Worm (Caenorhabditis elegans) whole organism, young adult: ENCODE data around the gene ceh-31.

Experiments used
- C06A6.2 ChIP-seq: fragments of 200-800 bp; sonication (Bioruptor generic); conservative IDR thresholded peaks from 2 replicates; pipeline ENCODE4 v1.3.6; 2022; ENCODE audit warnings: missing genetic modification characterization, missing compliant biosample characterization
- C17E4.6 ChIP-seq: fragments of 200-800 bp; sonication (Bioruptor generic); IDR thresholded peaks from 2 replicates; pipeline ENCODE4 v1.3.6; 2022; ENCODE audit warnings: missing genetic modification reagents, missing genetic modification characterization, missing compliant biosample characterization
- F23B12.7 ChIP-seq: sonication (generic microtip); optimal IDR thresholded peaks from 2 replicates; lab custom pipeline; 2017; ENCODE audit warnings: missing genetic modification characterization, mild to moderate bottlenecking, missing compliant biosample characterization, antibody characterized with exemption, moderate library complexity; ENCODE audit not compliant: insufficient read depth
- K11D2.4 ChIP-seq: fragments of 200-800 bp; sonication (Bioruptor generic); IDR thresholded peaks from 2 replicates; pipeline ENCODE4 v1.3.6; 2022; ENCODE audit warnings: missing genetic modification reagents, missing genetic modification characterization, missing compliant biosample characterization
- K12H6.12 ChIP-seq: fragments of 200-800 bp; sonication (Bioruptor generic); optimal IDR thresholded peaks from 2 replicates; lab custom pipeline; 2018; ENCODE audit warnings: mild to moderate bottlenecking, missing genetic modification characterization, missing compliant biosample characterization
- T26A5.8 ChIP-seq: sonication (generic microtip); optimal IDR thresholded peaks from 2 replicates; lab custom pipeline; 2016; ENCODE audit warnings: missing genetic modification characterization, missing compliant biosample characterization
- Y67H2A.10 ChIP-seq: fragments of 200-800 bp; sonication (Bioruptor generic); conservative IDR thresholded peaks from 2 replicates; pipeline ENCODE4 v1.3.6; 2022; ENCODE audit warnings: missing genetic modification reagents, missing genetic modification characterization, missing compliant biosample characterization
- Y79H2A.3 ChIP-seq: fragments of 200-800 bp; sonication (Bioruptor generic); conservative IDR thresholded peaks from 2 replicates; pipeline ENCODE4 v1.3.6; 2022; ENCODE audit warnings: missing genetic modification reagents, missing genetic modification characterization, missing compliant biosample characterization
- Y95B8A.8 ChIP-seq: fragments of 200-800 bp; sonication (Bioruptor generic); IDR thresholded peaks from 2 replicates; pipeline ENCODE4 v1.3.6; 2022; ENCODE audit warnings: missing genetic modification reagents, missing genetic modification characterization, missing compliant biosample characterization
- ZK185.1 ChIP-seq: sonication (generic microtip); optimal IDR thresholded peaks from 2 replicates; lab custom pipeline; 2016; ENCODE audit warnings: mild to moderate bottlenecking, missing genetic modification characterization, missing compliant biosample characterization; ENCODE audit not compliant: poor library complexity, severe bottlenecking
- ama-1 ChIP-seq, 3 experiments: fragments of 150-350 bp in 1 of 3; sonication (generic microtip) in 2 of 3; optimal IDR thresholded peaks; 2 replicates each; lab custom pipeline; 2014 to 2018; ENCODE audit warnings: missing biosample characterization in 2 of 3, missing genetic modification characterization in 2 of 3, missing genetic modification reagents in 2 of 3
- aptf-3 ChIP-seq: fragments of 200-800 bp; sonication (Bioruptor generic); IDR thresholded peaks from 2 replicates; pipeline ENCODE4 v1.3.6; 2022; ENCODE audit warnings: missing genetic modification characterization, missing compliant biosample characterization
- athp-1 ChIP-seq: sonication (generic microtip); optimal IDR thresholded peaks from 2 replicates; lab custom pipeline; 2017; ENCODE audit warnings: mild to moderate bottlenecking, missing genetic modification characterization, missing compliant biosample characterization
- ccch-3 ChIP-seq: fragments of 200-800 bp; sonication (Bioruptor generic); optimal IDR thresholded peaks from 2 replicates; lab custom pipeline; 2018; ENCODE audit warnings: mild to moderate bottlenecking, missing genetic modification characterization, missing compliant biosample characterization
- ceh-79 ChIP-seq: sonication (generic microtip); optimal IDR thresholded peaks from 2 replicates; lab custom pipeline; 2017; ENCODE audit warnings: mild to moderate bottlenecking, missing genetic modification characterization, missing compliant biosample characterization
- dox-1 ChIP-seq: fragments of 200-800 bp; sonication (Bioruptor generic); IDR thresholded peaks from 2 replicates; pipeline ENCODE4 v1.3.6; 2022; ENCODE audit warnings: missing genetic modification reagents, missing genetic modification characterization, missing compliant biosample characterization
- dpff-1 ChIP-seq: sonication (generic microtip); optimal IDR thresholded peaks from 2 replicates; lab custom pipeline; 2017; ENCODE audit warnings: mild to moderate bottlenecking, missing genetic modification characterization, missing compliant biosample characterization
- ets-4 ChIP-seq: fragments of 200-800 bp; sonication (Bioruptor generic); optimal IDR thresholded peaks from 2 replicates; lab custom pipeline; 2018; ENCODE audit warnings: mild to moderate bottlenecking, missing genetic modification characterization, missing compliant biosample characterization
- him-1 ChIP-seq: sonication (generic microtip); optimal IDR thresholded peaks from 2 replicates; lab custom pipeline; 2016; ENCODE audit warnings: missing genotype, missing genetic modification reagents, missing genetic modification characterization, missing compliant biosample characterization
- hlh-12 ChIP-seq: sonication (generic microtip); optimal IDR thresholded peaks from 2 replicates; lab custom pipeline; 2016; ENCODE audit warnings: missing genetic modification characterization, missing compliant biosample characterization
- hlh-26 ChIP-seq: fragments of 200-800 bp; sonication (Bioruptor generic); conservative IDR thresholded peaks from 2 replicates; pipeline ENCODE4 v1.3.6; 2022; ENCODE audit warnings: missing genetic modification reagents, missing genetic modification characterization, missing compliant biosample characterization
- hmg-1.2 ChIP-seq: fragments of 200-800 bp; sonication (Bioruptor generic); IDR thresholded peaks from 2 replicates; pipeline ENCODE4 v1.3.6; 2022; ENCODE audit warnings: missing genetic modification reagents, missing genetic modification characterization, missing compliant biosample characterization
- let-526 ChIP-seq: fragments of 200-800 bp; sonication (Bioruptor generic); IDR thresholded peaks from 2 replicates; pipeline ENCODE4 v1.3.6; 2022; ENCODE audit warnings: missing genetic modification reagents, missing genetic modification characterization, missing compliant biosample characterization
- let-607 ChIP-seq, 2 experiments: fragments of 200-800 bp in 1 of 2; sonication (Bioruptor generic) in 1 of 2; sonication (generic microtip) in 1 of 2; optimal IDR thresholded peaks; 2 replicates each; lab custom pipeline; 2016 to 2018; ENCODE audit warnings: mild to moderate bottlenecking in 2 of 2, missing compliant biosample characterization in 2 of 2, missing genetic modification characterization in 2 of 2, moderate library complexity in 2 of 2, missing genotype in 1 of 2
- lin-35 ChIP-seq, 3 experiments: fragments of 150-350 bp in 2 of 3; sonication (generic microtip) in 1 of 3; optimal IDR thresholded peaks; 2 replicates each; lab custom pipeline; 2014 to 2018; ENCODE audit warnings: missing biosample characterization in 3 of 3, missing genetic modification characterization in 3 of 3, missing genetic modification reagents in 3 of 3
- lin-54 ChIP-seq: fragments of 200-800 bp; sonication (Bioruptor generic); optimal IDR thresholded peaks from 2 replicates; lab custom pipeline; 2018; ENCODE audit warnings: mild to moderate bottlenecking, missing genetic modification characterization, missing compliant biosample characterization
- lsl-1 ChIP-seq: fragments of 200-800 bp; sonication (Bioruptor generic); optimal IDR thresholded peaks from 2 replicates; lab custom pipeline; 2018; ENCODE audit warnings: mild to moderate bottlenecking, missing genetic modification characterization, moderate library complexity, missing compliant biosample characterization
- mcd-1 ChIP-seq: fragments of 200-800 bp; sonication (Bioruptor generic); IDR thresholded peaks from 2 replicates; pipeline ENCODE4 v1.3.6; 2022; ENCODE audit warnings: missing genetic modification reagents, missing genetic modification characterization, missing compliant biosample characterization
- mel-28 ChIP-seq: sonication (generic microtip); optimal IDR thresholded peaks from 2 replicates; lab custom pipeline; 2016; ENCODE audit warnings: borderline replicate concordance, mild to moderate bottlenecking, missing genetic modification characterization, missing compliant biosample characterization
- mes-4 ChIP-seq: sonication (generic microtip); optimal IDR thresholded peaks from 2 replicates; lab custom pipeline; 2016; ENCODE audit warnings: missing genotype, missing genetic modification characterization, missing compliant biosample characterization
- nfya-1 ChIP-seq: sonication (generic microtip); optimal IDR thresholded peaks from 2 replicates; lab custom pipeline; 2017; ENCODE audit warnings: antibody characterized with exemption, missing compliant biosample characterization, missing genetic modification characterization, borderline replicate concordance; ENCODE audit not compliant: insufficient read depth
- nfya-2 ChIP-seq: fragments of 200-800 bp; sonication (Bioruptor generic); IDR thresholded peaks from 2 replicates; pipeline ENCODE4 v1.3.6; 2022; ENCODE audit warnings: missing genetic modification reagents, missing genetic modification characterization, missing compliant biosample characterization
- nhr-120 ChIP-seq: fragments of 200-800 bp; sonication (Bioruptor generic); IDR thresholded peaks from 2 replicates; pipeline ENCODE4 v1.3.6; 2022; ENCODE audit warnings: missing genetic modification characterization, missing compliant biosample characterization
- nhr-90 ChIP-seq: sonication (generic microtip); optimal IDR thresholded peaks from 2 replicates; lab custom pipeline; 2016; ENCODE audit warnings: missing genotype, mild to moderate bottlenecking, missing genetic modification characterization, missing compliant biosample characterization
- pbrm-1 ChIP-seq: fragments of 200-800 bp; sonication (Bioruptor generic); IDR thresholded peaks from 2 replicates; pipeline ENCODE4 v1.3.6; 2022; ENCODE audit warnings: missing genetic modification reagents, missing genetic modification characterization, missing compliant biosample characterization
- rec-8 ChIP-seq, 2 experiments: sonication (generic microtip); optimal IDR thresholded peaks; 2 replicates each; lab custom pipeline; 2016; ENCODE audit warnings: mild to moderate bottlenecking in 2 of 2, missing genetic modification characterization in 2 of 2, missing genetic modification reagents in 2 of 2, missing genotype in 2 of 2, missing biosample characterization in 1 of 2, missing compliant biosample characterization in 1 of 2, moderate library complexity in 1 of 2
- sea-2 ChIP-seq: fragments of 200-800 bp; sonication (Bioruptor generic); IDR thresholded peaks from 2 replicates; pipeline ENCODE4 v1.3.6; 2022; ENCODE audit warnings: missing genetic modification characterization, missing compliant biosample characterization
- snpc-3.4 ChIP-seq: sonication (generic microtip); optimal IDR thresholded peaks from 2 replicates; lab custom pipeline; 2017; ENCODE audit warnings: missing genetic modification characterization, mild to moderate bottlenecking, missing compliant biosample characterization, antibody characterized with exemption, moderate library complexity, missing genotype, missing genetic modification reagents
- snpc-4 ChIP-seq, 5 experiments: fragments of 150-350 bp in 1 of 5; sonication (generic microtip) in 4 of 5; optimal IDR thresholded peaks; 2 replicates each; lab custom pipeline; 2014 to 2018; ENCODE audit warnings: missing genetic modification characterization in 5 of 5, missing biosample characterization in 3 of 5, antibody characterized with exemption in 2 of 5, mild to moderate bottlenecking in 2 of 5, missing compliant biosample characterization in 2 of 5, missing genotype in 2 of 5, moderate library complexity in 2 of 5, missing genetic modification reagents in 1 of 5
- sptf-2 ChIP-seq: fragments of 200-800 bp; sonication (Bioruptor generic); optimal IDR thresholded peaks from 2 replicates; lab custom pipeline; 2018; ENCODE audit warnings: mild to moderate bottlenecking, missing genetic modification characterization, missing compliant biosample characterization
- unc-130 ChIP-seq: sonication (generic microtip); optimal IDR thresholded peaks from 2 replicates; lab custom pipeline; 2016; ENCODE audit warnings: missing genetic modification reagents, missing genetic modification characterization, missing compliant biosample characterization
- zfh-2 ChIP-seq: fragments of 200-800 bp; sonication (Bioruptor generic); conservative IDR thresholded peaks from 2 replicates; pipeline ENCODE4 v1.3.6; 2022; ENCODE audit warnings: missing genetic modification reagents, missing genetic modification characterization, missing compliant biosample characterization
- ztf-18 ChIP-seq: sonication (generic microtip); optimal IDR thresholded peaks from 2 replicates; lab custom pipeline; 2016; ENCODE audit warnings: missing genotype, mild to moderate bottlenecking, missing genetic modification characterization, missing compliant biosample characterization
- ztf-25 ChIP-seq: fragments of 200-800 bp; sonication (Bioruptor generic); IDR thresholded peaks from 2 replicates; pipeline ENCODE4 v1.3.6; 2022; ENCODE audit warnings: missing genetic modification reagents, missing genetic modification characterization, missing compliant biosample characterization
- ztf-26 ChIP-seq: sonication (generic microtip); optimal IDR thresholded peaks from 2 replicates; lab custom pipeline; 2017; ENCODE audit warnings: missing genetic modification characterization, missing compliant biosample characterization

Gene ceh-31

DNA sequence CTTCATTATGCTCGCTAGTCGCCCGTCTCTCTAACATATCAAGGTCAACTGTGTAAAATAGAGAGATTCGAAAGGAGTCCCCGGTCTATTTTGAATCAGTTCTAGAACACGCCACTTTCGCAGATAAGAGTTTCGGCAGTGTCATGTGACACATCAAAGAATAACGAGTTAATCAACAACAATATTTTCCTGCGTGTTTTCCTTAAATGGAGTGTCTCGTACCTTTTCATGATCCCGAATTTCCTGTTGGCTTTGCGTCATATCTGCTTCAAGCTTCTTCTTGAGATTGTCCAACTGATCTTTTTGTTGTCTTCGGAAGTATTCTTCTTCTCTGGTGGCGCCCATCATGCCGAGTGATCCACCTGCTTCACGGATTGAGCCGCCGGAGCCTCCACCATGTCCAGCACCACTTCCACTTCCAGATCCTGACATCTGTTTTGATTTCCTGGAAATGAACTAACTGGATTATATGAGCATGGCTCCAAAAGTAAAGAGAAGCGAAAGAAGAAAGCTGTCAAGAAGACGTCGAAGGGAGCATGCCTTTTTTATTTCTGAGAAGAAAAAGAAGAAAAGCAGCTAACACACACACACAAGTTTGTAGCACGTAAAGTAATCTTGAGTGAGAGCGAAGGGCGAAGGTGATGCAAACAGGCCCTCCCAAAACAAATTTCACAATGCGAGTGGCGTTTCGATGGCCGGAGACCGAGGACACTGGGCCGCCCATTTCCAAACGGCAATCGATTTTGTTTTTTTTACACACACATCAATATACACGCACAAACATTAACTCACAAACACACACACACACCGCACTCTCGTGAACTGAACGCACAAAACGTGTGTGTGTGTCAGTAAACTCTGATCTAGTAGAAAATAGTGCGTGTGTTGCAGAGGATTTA lies 45.2 kb upstream of the ceh-31 start (continued):
- TF ChIP-seq ceh-79 (tag; lab: Kevin White, UChicago) (no peak), dox-1 (GFP tag; lab: Robert Waterston, UW) (peak; percentile 27; the same call in 1 of the 2 replicates), nfya-1 (tag; lab: Kevin White, UChicago) (no peak), ets-4 (GFP tag; lab: Kevin White, UChicago) (no peak), sptf-2 (GFP tag; lab: Kevin White, UChicago) (no peak), snpc-3.4 (tag; lab: Kevin White, UChicago) (no peak), nhr-120 (GFP tag; lab: Robert Waterston, UW) (no peak), ztf-18 (tag; lab: Kevin White, UChicago) (no peak), C17E4.6 (GFP tag; lab: Robert Waterston, UW) (no peak), ztf-26 (tag; lab: Kevin White, UChicago) (no peak), Y79H2A.3 (GFP tag; lab: Robert Waterston, UW) (no peak), nhr-90 (tag; lab: Kevin White, UChicago) (no peak), unc-130 (GFP tag; lab: Kevin White, UChicago) (no peak), K12H6.12 (no peak), hlh-12 (tag; lab: Kevin White, UChicago) (no peak), F23B12.7 (no peak), mel-28 (tag; lab: Kevin White, UChicago) (no peak), K11D2.4 (GFP tag; lab: Robert Waterston, UW) (no peak; the same call in none of the 2 replicates), lin-54 (GFP tag; lab: Kevin White, UChicago) (no peak), pbrm-1 (GFP tag; lab: Robert Waterston, UW) (no peak), C06A6.2 (peak; percentile 37; the same call in 1 of the 2 replicates), mcd-1 (peak; percentile 25; the same call in 1 of the 2 replicates), hlh-26 (no peak), ztf-25 (GFP tag; lab: Robert Waterston, UW) (no peak), Y95B8A.8 (GFP tag; lab: Robert Waterston, UW) (no peak), ZK185.1 (peak; percentile 19), Y67H2A.10 (no peak), snpc-4 (GFP tag; optimal IDR thresholded peaks at IDR 0.05; lab: Kevin White, UChicago) (no peak), snpc-4 (tag; optimal IDR thresholded peaks at IDR 0.05; lab: Kevin White, UChicago) (no peak), him-1 (tag; lab: Kevin White, UChicago) (no peak), let-526 (GFP tag; lab: Robert Waterston, UW) (0 out of 2 replicates have a peak, but pooled peaks have one; percentile 5), T26A5.8 (tag; lab: Kevin White, UChicago) (no peak), aptf-3 (GFP tag; lab: Robert Waterston, UW) (no peak), dpff-1 (tag; lab: Kevin White, UChicago) (no peak), lin-35 (GFP tag; optimal IDR thresholded peaks at IDR 0.05; lab: Kevin White, UChicago) (peak in 1 of 3 experiments; percentile 6), ama-1 (optimal IDR thresholded peaks at IDR 0.05; lab: Kevin White, UChicago) (peak; percentile 83), ama-1 (GFP tag; optimal IDR thresholded peaks at IDR 0.05; lab: Kevin White, UChicago) (no peak), zfh-2 (GFP tag; lab: Robert Waterston, UW) (peak; percentile 59), ccch-3 (GFP tag; lab: Kevin White, UChicago) (no peak), nfya-2 (no peak), lsl-1 (GFP tag; lab: Kevin White, UChicago) (no peak), mes-4 (tag; lab: Kevin White, UChicago) (no peak), hmg-1.2 (GFP tag; lab: Robert Waterston, UW) (peak; percentile 29; the same call in 1 of the 2 replicates), sea-2 (GFP tag; lab: Robert Waterston, UW) (no peak), let-607 (tag; optimal IDR thresholded peaks at IDR 0.05; lab: Kevin White, UChicago) (no peak), rec-8 (tag; optimal IDR thresholded peaks at IDR 0.05; lab: Kevin White, UChicago) (no peak), athp-1 (tag; lab: Kevin White, UChicago) (no peak)
